Fruit fly (Drosophila melanogaster): ENCODE measurements around the gene NP15.6.

NP15.6 gene

dm6 chr3R:18985114-18985785, 41.9 kb upstream of the NP15.6 start (continued):
- TF ChIP-seq ara (GFP tag; IDR thresholded peaks at IDR 0.05) (no peak), cwo (GFP tag; optimal IDR thresholded peaks at IDR 0.05) (peak; percentile 88), CG34376 (GFP tag; optimal IDR thresholded peaks at IDR 0.05) (peak; percentile 15), fu2 (GFP tag; optimal IDR thresholded peaks at IDR 0.05) (no peak), Hey (tag; optimal IDR thresholded peaks at IDR 0.05) (peak; percentile 28), crp (GFP tag; optimal IDR thresholded peaks at IDR 0.05) (no peak), CG2199 (GFP tag; IDR thresholded peaks at IDR 0.05) (no peak), CG8281 (tag; optimal IDR thresholded peaks at IDR 0.05) (no peak), CG15011 (GFP tag; optimal IDR thresholded peaks at IDR 0.05) (peak; percentile 22), en (GFP tag; optimal IDR thresholded peaks at IDR 0.05) (no peak), ATbp (GFP tag; optimal IDR thresholded peaks at IDR 0.05) (no peak), CG9817 (tag; optimal IDR thresholded peaks at IDR 0.05) (peak; percentile 26), sim (GFP tag; IDR thresholded peaks at IDR 0.05) (no peak), Aef1 (GFP tag; IDR thresholded peaks at IDR 0.05) (no peak), wdn (GFP tag; IDR thresholded peaks at IDR 0.05) (peak; percentile 17; the same call in 1 of the 2 replicates), Fer2 (tag; optimal IDR thresholded peaks at IDR 0.05) (peak; percentile 40), al (GFP tag; IDR thresholded peaks at IDR 0.05) (peak; percentile 69), Poxn (GFP tag; IDR thresholded peaks at IDR 0.05) (no peak), prd (optimal IDR thresholded peaks at IDR 0.05) (no peak), prd (GFP tag; IDR thresholded peaks at IDR 0.05) (peak; percentile 37; the same call in 1 of the 3 replicates), BtbVII (GFP tag; optimal IDR thresholded peaks at IDR 0.05) (peak; percentile 57), CG11247 (GFP tag; IDR thresholded peaks at IDR 0.05) (peak; percentile 30; the same call in 1 of the 2 replicates), scrt (GFP tag; optimal IDR thresholded peaks at IDR 0.05) (peak; percentile 12), C15 (GFP tag; IDR thresholded peaks at IDR 0.05) (no peak), CG18619 (GFP tag; optimal IDR thresholded peaks at IDR 0.05) (peak; percentile 35), CG17361 (GFP tag; IDR thresholded peaks at IDR 0.05) (peak; percentile 53; the same call in 2 of the 3 replicates), lbe (GFP tag; optimal IDR thresholded peaks at IDR 0.05) (peak; percentile 46), CG3838 (GFP tag; optimal IDR thresholded peaks at IDR 0.05) (no peak), tio (GFP tag; optimal IDR thresholded peaks at IDR 0.05) (no peak), gro (GFP tag; optimal IDR thresholded peaks at IDR 0.05) (no peak), CG4424 (GFP tag; optimal IDR thresholded peaks at IDR 0.05) (peak; percentile 18), nerfin-2 (GFP tag; IDR thresholded peaks at IDR 0.05; ENCODE audit: partially characterized antibody) (no peak), exex (tag; optimal IDR thresholded peaks at IDR 0.05) (peak; percentile 3), CG8924 (tag; optimal IDR thresholded peaks at IDR 0.05) (peak; percentile 63), Atf3 (GFP tag; optimal IDR thresholded peaks at IDR 0.05) (no peak), CG12942 (GFP tag; optimal IDR thresholded peaks at IDR 0.05) (no peak), Dip2 (GFP tag; IDR thresholded peaks at IDR 0.05) (no peak), yki (optimal IDR thresholded peaks at IDR 0.05) (no peak), CG13894 (tag; optimal IDR thresholded peaks at IDR 0.05) (peak; percentile 20), Bdp1 (GFP tag; optimal IDR thresholded peaks at IDR 0.05) (no peak), ci (GFP tag; IDR thresholded peaks at IDR 0.05) (0 out of 3 replicates have a peak, but pooled peaks have one; percentile 11), CoRest (tag; optimal IDR thresholded peaks at IDR 0.05) (peak; percentile 54), Hr3 (GFP tag; optimal IDR thresholded peaks at IDR 0.05) (peak; percentile 26), Sox102F (GFP tag; optimal IDR thresholded peaks at IDR 0.05) (peak; percentile 26), pros (GFP tag; optimal IDR thresholded peaks at IDR 0.05) (no peak), Myb (GFP tag; optimal IDR thresholded peaks at IDR 0.05) (no peak), nau (GFP tag; optimal IDR thresholded peaks at IDR 0.05) (no peak), phol (tag; optimal IDR thresholded peaks at IDR 0.05) (no peak), CG17359 (tag; optimal IDR thresholded peaks at IDR 0.05) (peak; percentile 27), fd96Cb (tag; optimal IDR thresholded peaks at IDR 0.05) (no peak)

All from whole organism, embryonic.